Worm (Caenorhabditis elegans) whole organism, mixed stage, embryonic: ENCODE measurements around the gene odd-1.

Experiments used
- elt-3 ChIP-seq: fragments of 150-350 bp; optimal IDR thresholded peaks from 2 replicates; lab custom pipeline; 2014; ENCODE audit warnings: missing biosample characterization, missing genetic modification characterization
- lin-13 ChIP-seq: fragments of 150-350 bp; optimal IDR thresholded peaks from 2 replicates; lab custom pipeline; 2014; ENCODE audit warnings: missing biosample characterization, missing genetic modification characterization
- mab-5 ChIP-seq: fragments of 150-350 bp; optimal IDR thresholded peaks from 2 replicates; lab custom pipeline; 2014; ENCODE audit warnings: missing biosample characterization, missing genetic modification characterization
- nhr-237 ChIP-seq: fragments of 150-350 bp; optimal IDR thresholded peaks from 2 replicates; lab custom pipeline; 2014; ENCODE audit warnings: missing biosample characterization, missing genetic modification characterization
- nhr-28 ChIP-seq: fragments of 150-350 bp; optimal IDR thresholded peaks from 2 replicates; lab custom pipeline; 2014; ENCODE audit warnings: missing biosample characterization, missing genetic modification characterization
- pha-4 ChIP-seq: fragments of 150-350 bp; optimal IDR thresholded peaks from 2 replicates; lab custom pipeline; 2018; ENCODE audit warnings: missing biosample characterization, missing genetic modification reagents, missing genetic modification characterization
- sem-2 ChIP-seq: fragments of 200-800 bp; sonication (Bioruptor generic); optimal IDR thresholded peaks from 2 replicates; lab custom pipeline; 2018; ENCODE audit warnings: mild to moderate bottlenecking, missing genetic modification characterization, missing compliant biosample characterization
- snpc-4 ChIP-seq: fragments of 150-350 bp; optimal IDR thresholded peaks from 2 replicates; lab custom pipeline; 2014; ENCODE audit warnings: missing biosample characterization, missing genetic modification characterization

ce11 chrIII:7155631-7156030 is 47.5 kb downstream of the odd-1 start:
- TF ChIP-seq mab-5 (tag; lab: Kevin White, UChicago): no peak
- TF ChIP-seq snpc-4: no peak
- TF ChIP-seq nhr-28 (tag; lab: Kevin White, UChicago): no peak
- TF ChIP-seq sem-2 (GFP tag; lab: Kevin White, UChicago): no peak
- peak; percentile 86 for TF ChIP-seq nhr-237 (tag; lab: Kevin White, UChicago)
- no peak for TF ChIP-seq lin-13 (tag; lab: Kevin White, UChicago)
- no peak for TF ChIP-seq elt-3
- TF ChIP-seq pha-4 (tag; lab: Kevin White, UChicago): peak; percentile 73
